Worm (Caenorhabditis elegans): Measurements from ENCODE around the gene scl-9.

DNA sequence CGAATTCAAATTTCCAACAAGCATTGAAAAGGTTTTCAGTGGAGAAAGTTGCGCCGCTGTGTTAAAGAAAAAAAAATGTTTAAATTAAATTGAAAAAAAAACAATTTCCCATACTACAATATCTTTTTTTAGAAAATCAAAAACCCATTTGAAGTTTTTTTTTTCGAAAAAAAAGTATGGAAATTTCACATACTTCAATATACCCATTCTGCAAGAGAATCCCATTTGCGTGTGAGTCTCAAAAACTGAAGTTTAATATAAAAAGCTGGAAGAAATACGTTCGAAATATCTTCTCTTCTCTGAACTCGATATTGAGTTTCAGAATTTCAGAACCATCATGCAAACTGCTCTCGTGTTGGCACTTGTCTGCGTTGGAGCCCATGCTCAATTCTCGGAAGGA is 23.2 kb downstream of the scl-9 start, which contains the start of gene scl-7:
- TF ChIP-seq ama-1 (optimal IDR thresholded peaks at IDR 0.05): no peak
- no peak for TF ChIP-seq ama-1 (GFP tag; optimal IDR thresholded peaks at IDR 0.05)
- no peak for TF ChIP-seq F22D6.2 (tag; optimal IDR thresholded peaks at IDR 0.05)

All from whole organism, young adult.